Fruit fly (Drosophila melanogaster) whole organism, embryonic: Measurements from ENCODE around the gene CG17819.
A peak's percentile ranks its signal among the peaks of the same experiment; 100 is the strongest.

Experiments
- CG10979 ChIP-seq: fragments of 200-800 bp; sonication (Bioruptor generic); optimal IDR thresholded peaks from 2 replicates; lab custom pipeline; 2018; ENCODE audit warnings: missing biosample characterization, mild to moderate bottlenecking, missing genetic modification characterization, moderate library complexity
- CG11504 ChIP-seq: fragments of 200-800 bp; sonication (Bioruptor generic); optimal IDR thresholded peaks from 3 replicates; lab custom pipeline; 2019; ENCODE audit warnings: missing biosample characterization, mild to moderate bottlenecking, missing genetic modification characterization, moderate library complexity
- CG11723 ChIP-seq: fragments of 200-800 bp; sonication (Bioruptor generic); optimal IDR thresholded peaks from 2 replicates; lab custom pipeline; 2017; ENCODE audit warnings: missing biosample characterization, mild to moderate bottlenecking, missing genetic modification characterization
- CG13424 ChIP-seq: fragments of 200-800 bp; sonication (Bioruptor generic); optimal IDR thresholded peaks from 2 replicates; lab custom pipeline; 2019; ENCODE audit warnings: missing biosample characterization, mild to moderate bottlenecking, missing genetic modification characterization, moderate library complexity
- CG14667 ChIP-seq: fragments of 200-800 bp; sonication (Bioruptor generic); IDR thresholded peaks from 2 replicates; pipeline ENCODE4 v1.3.6; 2022; ENCODE audit warnings: missing biosample characterization, missing genetic modification characterization
- CG14965 ChIP-seq: fragments of 200-800 bp; sonication (Bioruptor generic); optimal IDR thresholded peaks from 2 replicates; lab custom pipeline; 2016; ENCODE audit warnings: missing biosample characterization, missing genetic modification characterization, borderline replicate concordance
- CG15696 ChIP-seq: fragments of 200-800 bp; sonication (Bioruptor generic); optimal IDR thresholded peaks from 2 replicates; lab custom pipeline; 2019; ENCODE audit warnings: missing biosample characterization, mild to moderate bottlenecking, missing genetic modification characterization, moderate library complexity
- CG17385 ChIP-seq: fragments of 200-800 bp; sonication (Bioruptor generic); optimal IDR thresholded peaks from 3 replicates; lab custom pipeline; 2018; ENCODE audit warnings: missing biosample characterization, mild to moderate bottlenecking, missing genetic modification characterization
- CG2116 ChIP-seq: fragments of 200-800 bp; sonication (Bioruptor generic); optimal IDR thresholded peaks from 3 replicates; lab custom pipeline; 2018; ENCODE audit warnings: missing biosample characterization, mild to moderate bottlenecking, missing genetic modification characterization
- CG3163 ChIP-seq: fragments of 200-800 bp; sonication (Bioruptor generic); optimal IDR thresholded peaks from 3 replicates; lab custom pipeline; 2016; ENCODE audit warnings: missing biosample characterization, missing genetic modification characterization
- CG3281 ChIP-seq: fragments of 200-800 bp; sonication (Bioruptor generic); optimal IDR thresholded peaks from 3 replicates; lab custom pipeline; 2017; ENCODE audit warnings: missing biosample characterization, mild to moderate bottlenecking, missing genetic modification characterization
- CG3995 ChIP-seq: fragments of 200-800 bp; sonication (Bioruptor generic); optimal IDR thresholded peaks from 3 replicates; lab custom pipeline; 2016; ENCODE audit warnings: missing biosample characterization, missing genetic modification characterization
- CG42726 ChIP-seq: fragments of 200-800 bp; sonication (Bioruptor generic); IDR thresholded peaks from 2 replicates; pipeline ENCODE4 v1.3.6; 2022; ENCODE audit warnings: missing biosample characterization, missing genetic modification characterization; ENCODE audit not compliant: partially characterized antibody
- CG4854 ChIP-seq: fragments of 200-800 bp; sonication (Bioruptor generic); optimal IDR thresholded peaks from 2 replicates; lab custom pipeline; 2016; ENCODE audit warnings: missing biosample characterization, missing genetic modification characterization, inconsistent platforms
- CG9437 ChIP-seq: fragments of 200-800 bp; sonication (Bioruptor generic); optimal IDR thresholded peaks from 2 replicates; lab custom pipeline; 2018; ENCODE audit warnings: missing biosample characterization, mild to moderate bottlenecking, missing genetic modification characterization
- CG9797 ChIP-seq: fragments of 200-800 bp; sonication (Bioruptor generic); optimal IDR thresholded peaks from 3 replicates; lab custom pipeline; 2018; ENCODE audit warnings: missing biosample characterization, mild to moderate bottlenecking, missing genetic modification characterization
- CG9817 ChIP-seq: fragments of 200-800 bp; sonication (Bioruptor generic); optimal IDR thresholded peaks from 2 replicates; lab custom pipeline; 2018; ENCODE audit warnings: missing biosample characterization, mild to moderate bottlenecking, missing genetic modification characterization, moderate library complexity
- D19A ChIP-seq: fragments of 200-800 bp; optimal IDR thresholded peaks from 3 replicates; lab custom pipeline; 2019; ENCODE audit warnings: missing biosample characterization, mild to moderate bottlenecking, missing genetic modification characterization, moderate library complexity
- D19B ChIP-seq: fragments of 200-800 bp; sonication (Bioruptor generic); optimal IDR thresholded peaks from 2 replicates; lab custom pipeline; 2017; ENCODE audit warnings: missing biosample characterization, mild to moderate bottlenecking, missing genetic modification characterization
- HHEX ChIP-seq: fragments of 200-800 bp; sonication (Bioruptor generic); optimal IDR thresholded peaks from 3 replicates; lab custom pipeline; 2017; ENCODE audit warnings: missing biosample characterization, mild to moderate bottlenecking, missing genetic modification characterization, missing genetic modification reagents
- HmgZ ChIP-seq: fragments of 200-800 bp; sonication (Bioruptor generic); optimal IDR thresholded peaks from 2 replicates; lab custom pipeline; 2018; ENCODE audit warnings: missing biosample characterization, mild to moderate bottlenecking, missing genetic modification characterization
- Hmr ChIP-seq: fragments of 200-800 bp; sonication (Bioruptor generic); optimal IDR thresholded peaks from 3 replicates; lab custom pipeline; 2017; ENCODE audit warnings: mild to moderate bottlenecking, missing biosample characterization, missing genetic modification reagents, missing genetic modification characterization
- Hmx ChIP-seq: fragments of 200-800 bp; sonication (Bioruptor generic); optimal IDR thresholded peaks from 2 replicates; lab custom pipeline; 2016; ENCODE audit warnings: missing biosample characterization, missing genetic modification characterization
- MTF-1 ChIP-seq: fragments of 200-800 bp; sonication (Bioruptor generic); optimal IDR thresholded peaks from 2 replicates; lab custom pipeline; 2018; ENCODE audit warnings: missing biosample characterization, mild to moderate bottlenecking, missing genetic modification characterization, borderline replicate concordance
- Sin3A ChIP-seq: fragments of >200 bp; optimal IDR thresholded peaks from 2 replicates; lab custom pipeline; 2018
- Sox102F ChIP-seq: fragments of 200-800 bp; sonication (Bioruptor generic); optimal IDR thresholded peaks from 2 replicates; lab custom pipeline; 2018; ENCODE audit warnings: missing biosample characterization, mild to moderate bottlenecking, missing genetic modification characterization, moderate library complexity
- Spps ChIP-seq: fragments of 200-800 bp; sonication (Bioruptor generic); optimal IDR thresholded peaks from 2 replicates; lab custom pipeline; 2018; ENCODE audit warnings: missing biosample characterization, mild to moderate bottlenecking, missing genetic modification characterization
- ase ChIP-seq: fragments of 200-800 bp; sonication (Bioruptor generic); IDR thresholded peaks from 3 replicates; pipeline ENCODE4 v1.3.6; 2022; ENCODE audit warnings: missing biosample characterization, missing genetic modification characterization
- bowl ChIP-seq: fragments of 200-800 bp; sonication (Bioruptor generic); IDR thresholded peaks from 2 replicates; pipeline ENCODE4 v1.3.6; 2022; ENCODE audit warnings: missing biosample characterization, missing genetic modification characterization
- br ChIP-seq: fragments of >200 bp; optimal IDR thresholded peaks from 2 replicates; lab custom pipeline; 2017
- cato ChIP-seq: fragments of 200-800 bp; sonication (Bioruptor generic); optimal IDR thresholded peaks from 2 replicates; lab custom pipeline; 2016; ENCODE audit warnings: missing biosample characterization, missing genetic modification characterization, borderline replicate concordance
- croc ChIP-seq: fragments of 200-800 bp; sonication (Bioruptor generic); conservative IDR thresholded peaks from 3 replicates; pipeline ENCODE4 v1.3.6; 2022; ENCODE audit warnings: missing biosample characterization, missing genetic modification characterization
- dmrt11E ChIP-seq: fragments of 200-800 bp; sonication (Bioruptor generic); optimal IDR thresholded peaks from 3 replicates; lab custom pipeline; 2018; ENCODE audit warnings: missing biosample characterization, mild to moderate bottlenecking, missing genetic modification characterization, moderate library complexity
- fd102C ChIP-seq: fragments of 200-800 bp; sonication (Bioruptor generic); optimal IDR thresholded peaks from 2 replicates; lab custom pipeline; 2018; ENCODE audit warnings: missing biosample characterization, mild to moderate bottlenecking, missing genetic modification characterization, moderate library complexity
- gem ChIP-seq: fragments of 200-800 bp; sonication (Bioruptor generic); optimal IDR thresholded peaks from 2 replicates; lab custom pipeline; 2019; ENCODE audit warnings: missing biosample characterization, mild to moderate bottlenecking, missing genetic modification characterization, moderate library complexity
- gfzf ChIP-seq: fragments of 200-800 bp; sonication (Bioruptor generic); optimal IDR thresholded peaks from 2 replicates; lab custom pipeline; 2016; ENCODE audit warnings: missing biosample characterization, mild to moderate bottlenecking, missing genetic modification characterization, moderate library complexity
- gsb-n ChIP-seq: fragments of 200-800 bp; sonication (Bioruptor generic); optimal IDR thresholded peaks from 3 replicates; lab custom pipeline; 2018; ENCODE audit warnings: missing biosample characterization, mild to moderate bottlenecking, missing genetic modification characterization
- her ChIP-seq: fragments of 200-800 bp; sonication (Bioruptor generic); optimal IDR thresholded peaks from 2 replicates; lab custom pipeline; 2016; ENCODE audit warnings: missing biosample characterization, missing genetic modification characterization
- hkb ChIP-seq, 2 experiments: fragments of 200-800 bp in 1 of 2; fragments of >200 bp in 1 of 2; sonication (Bioruptor generic) in 1 of 2; IDR thresholded peaks in 1 of 2; optimal IDR thresholded peaks in 1 of 2; 2 replicates each; pipeline versions ENCODE4 v1.3.6 to Lab custom; 2017 to 2022; ENCODE audit warnings: missing biosample characterization in 1 of 2, missing genetic modification characterization in 1 of 2
- jumu ChIP-seq: fragments of 200-800 bp; sonication (Bioruptor generic); optimal IDR thresholded peaks from 3 replicates; lab custom pipeline; 2016; ENCODE audit warnings: missing biosample characterization, missing genetic modification characterization
- lola ChIP-seq, 3 experiments: fragments of >200 bp in 2 of 3; fragments of 200-800 bp in 1 of 3; sonication (Bioruptor generic) in 1 of 3; optimal IDR thresholded peaks; 2 replicates each; lab custom pipeline; 2017 to 2019; ENCODE audit warnings: missing biosample characterization in 3 of 3, missing genetic modification characterization in 3 of 3, mild to moderate bottlenecking in 1 of 3, moderate library complexity in 1 of 3
- peb ChIP-seq: fragments of 200-800 bp; sonication (Bioruptor generic); IDR thresholded peaks from 2 replicates; pipeline ENCODE4 v1.3.6; 2022; ENCODE audit warnings: missing biosample characterization, missing genetic modification characterization
- sens ChIP-seq: fragments of 200-800 bp; sonication (Bioruptor generic); peaks from one replicate; lab custom pipeline; 2016; ENCODE audit warnings: missing biosample characterization, missing genetic modification characterization
- sens-2 ChIP-seq: fragments of 200-800 bp; sonication (Bioruptor generic); IDR thresholded peaks from 2 replicates; pipeline ENCODE4 v1.3.6; 2022; ENCODE audit warnings: missing biosample characterization, missing genetic modification characterization
- seq ChIP-seq: fragments of 200-800 bp; sonication (Bioruptor generic); IDR thresholded peaks from 2 replicates; pipeline ENCODE4 v1.3.6; 2022; ENCODE audit warnings: missing biosample characterization, missing genetic modification characterization
- sima ChIP-seq: fragments of 200-800 bp; sonication (Bioruptor generic); optimal IDR thresholded peaks from 2 replicates; lab custom pipeline; 2016; ENCODE audit warnings: missing biosample characterization, missing genetic modification characterization
- slp2 ChIP-seq: fragments of 200-800 bp; sonication (Bioruptor generic); optimal IDR thresholded peaks from 2 replicates; lab custom pipeline; 2016; ENCODE audit warnings: missing biosample characterization, missing genetic modification characterization
- stwl ChIP-seq: fragments of 200-800 bp; sonication (Bioruptor generic); optimal IDR thresholded peaks from 3 replicates; lab custom pipeline; 2018; ENCODE audit warnings: missing biosample characterization, mild to moderate bottlenecking, missing genetic modification characterization, moderate library complexity
- sug ChIP-seq: fragments of 200-800 bp; optimal IDR thresholded peaks from 2 replicates; lab custom pipeline; 2019; ENCODE audit warnings: missing biosample characterization, mild to moderate bottlenecking, missing genetic modification characterization, moderate library complexity
- tll ChIP-seq, 2 experiments: fragments of 200-800 bp in 1 of 2; fragments of >200 bp in 1 of 2; sonication (Bioruptor generic) in 1 of 2; optimal IDR thresholded peaks; 2 replicates each; lab custom pipeline; 2017 to 2019; ENCODE audit warnings: missing biosample characterization in 2 of 2, missing genetic modification characterization in 2 of 2, mild to moderate bottlenecking in 1 of 2, moderate library complexity in 1 of 2
- vfl ChIP-seq: fragments of 200-800 bp; sonication (Bioruptor generic); optimal IDR thresholded peaks from 2 replicates; lab custom pipeline; 2016; ENCODE audit warnings: missing biosample characterization, missing genetic modification characterization

CG17819 gene

dm6 chr3R:21857509-21857908 lies 27.8 kb downstream of the CG17819 start:
- no peak for TF ChIP-seq tll (GFP tag; optimal IDR thresholded peaks at IDR 0.05; lab: Kevin White, UChicago)
- no peak for TF ChIP-seq CG9437 (GFP tag; lab: Kevin White, UChicago)
- TF ChIP-seq Spps: no peak
- TF ChIP-seq CG10979 (tag; lab: Kevin White, UChicago): peak; percentile 10
- TF ChIP-seq Hmr (GFP tag; lab: Kevin White, UChicago): no peak
- TF ChIP-seq Sin3A (lab: Kevin White, UChicago): no peak
- TF ChIP-seq CG11723: no peak
- TF ChIP-seq sens: peak; percentile 70
- no peak for TF ChIP-seq fd102C (GFP tag; lab: Kevin White, UChicago)
- no peak for TF ChIP-seq CG13424
- TF ChIP-seq D19B: no peak
- no peak for TF ChIP-seq CG11504 (tag; lab: Kevin White, UChicago)
- no peak for TF ChIP-seq sug (tag; lab: Kevin White, UChicago)
- TF ChIP-seq CG17385 (GFP tag; lab: Kevin White, UChicago): no peak
- TF ChIP-seq CG14965 (GFP tag; lab: Kevin White, UChicago): no peak
- TF ChIP-seq bowl (GFP tag; lab: Robert Waterston, UW): no peak
- no peak for TF ChIP-seq jumu (GFP tag; lab: Kevin White, UChicago)
- no peak for TF ChIP-seq cato (GFP tag; lab: Kevin White, UChicago)
- TF ChIP-seq CG15696 (tag; lab: Kevin White, UChicago): peak; percentile 46
- TF ChIP-seq D19A (tag; lab: Kevin White, UChicago): no peak
- no peak for TF ChIP-seq ase (GFP tag; lab: Robert Waterston, UW)
- no peak for TF ChIP-seq CG9797 (GFP tag; lab: Kevin White, UChicago)
- no peak for TF ChIP-seq HmgZ (tag; lab: Kevin White, UChicago)
- no peak for TF ChIP-seq br (lab: Kevin White, UChicago)
- TF ChIP-seq CG4854 (GFP tag; lab: Kevin White, UChicago): no peak
- peak; percentile 1 for TF ChIP-seq gem (tag; lab: Kevin White, UChicago)
- TF ChIP-seq croc (GFP tag; lab: Robert Waterston, UW): no peak
- TF ChIP-seq seq (GFP tag; lab: Robert Waterston, UW): no peak
- no peak for TF ChIP-seq sima (GFP tag; lab: Kevin White, UChicago)
- no peak for TF ChIP-seq gsb-n
- TF ChIP-seq vfl (GFP tag; lab: Kevin White, UChicago): no peak
- TF ChIP-seq CG2116: no peak
- no peak for TF ChIP-seq CG9817 (tag; lab: Kevin White, UChicago)
- TF ChIP-seq Sox102F (GFP tag; lab: Kevin White, UChicago): no peak
- TF ChIP-seq CG14667 (GFP tag; lab: Robert Waterston, UW): no peak
- TF ChIP-seq lola (GFP tag; optimal IDR thresholded peaks at IDR 0.05; lab: Kevin White, UChicago): peak in 1 of 3 experiments; percentile 7
- TF ChIP-seq her (GFP tag; lab: Kevin White, UChicago): no peak
- TF ChIP-seq stwl (tag; lab: Kevin White, UChicago): no peak
- TF ChIP-seq CG3281 (GFP tag; lab: Kevin White, UChicago): no peak
- TF ChIP-seq sens-2 (GFP tag; lab: Robert Waterston, UW): no peak
- no peak for TF ChIP-seq gfzf
- no peak for TF ChIP-seq hkb (optimal IDR thresholded peaks at IDR 0.05; lab: Kevin White, UChicago)
- no peak for TF ChIP-seq hkb (GFP tag; IDR thresholded peaks at IDR 0.05; lab: Robert Waterston, UW)
- no peak for TF ChIP-seq MTF-1 (GFP tag; lab: Kevin White, UChicago)
- no peak for TF ChIP-seq slp2
- TF ChIP-seq CG3995 (GFP tag; lab: Kevin White, UChicago): no peak
- no peak for TF ChIP-seq HHEX (GFP tag; lab: Kevin White, UChicago)
- no peak for TF ChIP-seq CG3163
- TF ChIP-seq Hmx (GFP tag; lab: Kevin White, UChicago): no peak
- peak; percentile 24 for TF ChIP-seq dmrt11E (tag; lab: Kevin White, UChicago)
- TF ChIP-seq CG42726 (GFP tag; lab: Robert Waterston, UW): no peak
- no peak for TF ChIP-seq peb
